Worm (Caenorhabditis elegans) whole organism, mixed stage, embryonic: ENCODE measurements around the gene C24H12.4.

Experiments
- ces-1 ChIP-seq: fragments of 150-350 bp; optimal IDR thresholded peaks from 2 replicates; lab custom pipeline; 2014; ENCODE audit warnings: missing biosample characterization, missing genetic modification reagents, missing genetic modification characterization
- mep-1 ChIP-seq: fragments of 150-350 bp; optimal IDR thresholded peaks from 2 replicates; lab custom pipeline; 2017; ENCODE audit warnings: missing biosample characterization, missing genetic modification reagents, missing genetic modification characterization, inconsistent platforms
- pha-4 ChIP-seq: fragments of 150-350 bp; optimal IDR thresholded peaks from 2 replicates; lab custom pipeline; 2018; ENCODE audit warnings: missing biosample characterization, missing genetic modification reagents, missing genetic modification characterization

DNA sequence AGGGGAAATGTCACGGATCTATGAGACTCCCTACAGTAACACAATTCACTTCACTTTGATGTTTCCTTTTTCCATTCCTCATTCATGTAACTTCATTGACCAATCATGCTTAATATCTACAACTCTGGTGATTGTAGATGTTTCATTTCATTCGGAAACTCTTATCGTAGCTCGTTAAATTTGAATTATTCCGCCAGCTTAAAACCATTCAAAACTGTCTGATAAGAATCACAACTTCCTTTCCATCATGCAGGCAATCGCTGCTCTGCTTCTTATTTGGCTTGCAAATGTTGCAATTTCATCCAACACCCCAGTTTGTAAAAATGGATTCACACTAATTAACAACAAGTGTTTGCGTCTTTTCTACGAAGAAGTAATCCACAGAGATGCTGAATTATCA, 8.6 kb upstream of the C24H12.4 start, which contains the start of gene clec-10:
- no peak for TF ChIP-seq pha-4
- no peak for TF ChIP-seq ces-1 (GFP tag; lab: Kevin White, UChicago)
- no peak for TF ChIP-seq mep-1 (tag; lab: Kevin White, UChicago)
